Worm (Caenorhabditis elegans): ENCODE results near the gene F20D6.2.

Gene F20D6.2

DNA sequence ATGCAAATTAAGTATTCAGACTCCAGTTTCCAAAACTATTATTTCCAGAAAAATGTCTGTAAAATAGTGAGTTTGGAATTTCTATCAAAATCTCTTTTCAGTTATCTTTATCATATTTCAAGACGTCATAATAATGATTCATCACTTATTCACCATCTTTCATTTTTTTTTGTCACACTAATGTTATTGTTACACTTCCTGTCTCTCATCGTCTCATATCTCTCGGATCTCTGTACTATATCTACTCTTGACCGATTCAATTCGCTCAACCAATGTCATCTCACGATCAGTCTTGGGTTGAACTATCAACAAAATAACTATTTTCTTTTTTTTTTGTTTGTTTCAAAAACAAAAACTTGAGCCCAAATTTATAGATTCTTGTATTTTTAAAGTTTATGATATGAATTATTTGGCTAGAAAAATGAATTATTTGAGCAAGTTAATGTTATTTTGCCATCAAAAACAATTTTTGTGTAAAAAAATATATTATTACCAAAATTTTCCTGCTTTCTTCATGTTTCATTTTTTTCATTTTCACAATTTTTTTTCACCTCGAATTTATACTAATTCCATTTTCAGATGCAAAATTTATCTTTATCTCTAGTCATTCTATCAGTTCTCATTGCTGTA, 15.5 kb downstream of the F20D6.2 start, which contains the start of gene cri-2:
Gene cri-2 (plus strand): TSS at position 580 of the 630 bp plus-strand sequence.
- TF ChIP-seq pha-4 (tag; optimal IDR thresholded peaks at IDR 0.05) (no peak), elt-2 (tag; optimal IDR thresholded peaks at IDR 0.05) (no peak), ceh-48 (tag; optimal IDR thresholded peaks at IDR 0.05) (no peak), fkh-6 (tag; optimal IDR thresholded peaks at IDR 0.05) (no peak), pha-2 (tag; optimal IDR thresholded peaks at IDR 0.05) (no peak), pat-9 (tag; optimal IDR thresholded peaks at IDR 0.05) (no peak), pax-1 (tag; optimal IDR thresholded peaks at IDR 0.05) (no peak), K09A11.1 (tag; optimal IDR thresholded peaks at IDR 0.05; ENCODE audit: insufficient read depth) (no peak), hlh-15 (tag; optimal IDR thresholded peaks at IDR 0.05) (no peak), ceh-6 (GFP tag; optimal IDR thresholded peaks at IDR 0.05) (no peak), hlh-6 (tag; optimal IDR thresholded peaks at IDR 0.05) (no peak), nfya-1 (tag; optimal IDR thresholded peaks at IDR 0.05) (no peak), dve-1 (tag; optimal IDR thresholded peaks at IDR 0.05) (no peak), ceh-9 (tag; optimal IDR thresholded peaks at IDR 0.05) (no peak), hlh-13 (GFP tag; optimal IDR thresholded peaks at IDR 0.05) (no peak), unc-55 (GFP tag; optimal IDR thresholded peaks at IDR 0.05) (no peak), eyg-1 (tag; optimal IDR thresholded peaks at IDR 0.05) (no peak), ceh-14 (tag; optimal IDR thresholded peaks at IDR 0.05) (no peak), unc-42 (tag; optimal IDR thresholded peaks at IDR 0.05) (no peak)

DNA sequence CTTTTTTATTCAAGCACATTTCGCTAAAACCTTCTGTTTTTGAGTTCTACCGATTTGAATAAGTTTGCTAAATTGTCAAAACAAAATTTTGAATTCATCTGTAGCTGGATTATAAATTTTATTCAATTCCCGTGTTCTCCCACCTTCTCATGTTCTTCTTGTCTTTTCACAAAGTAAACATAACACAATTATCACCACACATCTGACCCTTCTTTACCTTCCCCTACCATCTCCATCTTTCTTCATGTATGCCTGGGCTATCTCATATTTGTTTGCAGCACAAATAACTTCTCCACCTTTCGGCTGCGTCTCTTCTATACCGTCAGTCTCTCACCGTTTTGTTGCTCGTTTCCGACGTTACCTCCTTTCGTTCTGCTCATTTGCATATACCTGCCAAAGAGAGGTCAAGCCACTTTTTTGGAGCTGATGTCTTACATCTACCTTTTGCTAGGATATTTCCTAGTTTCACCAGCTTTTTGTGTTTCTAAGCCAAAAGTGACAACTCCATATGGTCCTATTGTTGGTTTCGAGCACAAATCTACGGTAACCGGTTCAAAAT, 17.3 kb downstream of the F20D6.2 start, which contains the start of gene cest-17:
Gene cest-17 (plus strand): TSS at position 248 of the 559 bp plus-strand sequence.
- TF ChIP-seq hlh-15 (tag; optimal IDR thresholded peaks at IDR 0.05) (no peak), tbx-2 (tag; optimal IDR thresholded peaks at IDR 0.05) (peak; percentile 20), K02D7.2 (tag; optimal IDR thresholded peaks at IDR 0.05) (no peak)

DNA sequence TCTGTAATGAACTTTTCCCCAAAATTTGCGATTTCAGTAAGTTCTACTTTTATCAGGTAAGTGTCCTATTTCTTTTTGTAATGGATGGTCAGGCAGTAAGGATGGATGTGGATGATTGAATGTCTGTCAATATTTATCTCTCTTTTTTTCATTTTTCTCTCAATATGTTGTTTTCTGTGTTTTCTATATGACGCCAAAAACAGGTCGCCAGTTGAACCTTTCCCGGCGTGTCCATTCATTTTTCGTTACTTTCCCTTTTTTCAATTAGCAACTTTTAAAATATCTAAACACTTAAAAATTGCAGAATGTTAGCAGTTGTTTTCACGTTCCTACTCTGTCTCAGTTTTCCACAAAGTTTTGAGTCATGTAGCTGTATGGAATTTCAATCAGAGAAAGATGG, 21.1 kb downstream of the F20D6.2 start, which contains the start of gene timp-1:
Gene timp-1 (plus strand): TSS at position 305 of the 400 bp plus-strand sequence.
- no peak for TF ChIP-seq che-1 (tag; optimal IDR thresholded peaks at IDR 0.05)
- TF ChIP-seq hlh-8 (tag; optimal IDR thresholded peaks at IDR 0.05), result no peak
- TF ChIP-seq ets-4 (tag; optimal IDR thresholded peaks at IDR 0.05), result no peak
- TF ChIP-seq tbx-7 (tag; optimal IDR thresholded peaks at IDR 0.05), result no peak
- TF ChIP-seq F13H6.1 (tag; optimal IDR thresholded peaks at IDR 0.05), result no peak
- no peak for TF ChIP-seq elt-2 (tag; optimal IDR thresholded peaks at IDR 0.05)
- TF ChIP-seq ttx-3 (tag; optimal IDR thresholded peaks at IDR 0.05), result no peak
- no peak for TF ChIP-seq pax-1 (tag; optimal IDR thresholded peaks at IDR 0.05)
- TF ChIP-seq ceh-19 (GFP tag; optimal IDR thresholded peaks at IDR 0.05), result no peak
- TF ChIP-seq pqm-1 (tag; optimal IDR thresholded peaks at IDR 0.05), result no peak
- TF ChIP-seq sdc-2 (tag; optimal IDR thresholded peaks at IDR 0.05), result no peak
- no peak for TF ChIP-seq ceh-9 (tag; optimal IDR thresholded peaks at IDR 0.05)
- TF ChIP-seq nfya-1 (tag; optimal IDR thresholded peaks at IDR 0.05), result no peak
- TF ChIP-seq nhr-11 (tag; optimal IDR thresholded peaks at IDR 0.05), result no peak
- no peak for TF ChIP-seq ref-2 (tag; optimal IDR thresholded peaks at IDR 0.05)
- TF ChIP-seq sox-4 (tag; optimal IDR thresholded peaks at IDR 0.05), result no peak
- no peak for TF ChIP-seq dmd-4 (tag; optimal IDR thresholded peaks at IDR 0.05; ENCODE audit: borderline replicate concordance)
- TF ChIP-seq tbx-2 (tag; optimal IDR thresholded peaks at IDR 0.05), result no peak
- TF ChIP-seq elt-4 (tag; optimal IDR thresholded peaks at IDR 0.05), result no peak

DNA sequence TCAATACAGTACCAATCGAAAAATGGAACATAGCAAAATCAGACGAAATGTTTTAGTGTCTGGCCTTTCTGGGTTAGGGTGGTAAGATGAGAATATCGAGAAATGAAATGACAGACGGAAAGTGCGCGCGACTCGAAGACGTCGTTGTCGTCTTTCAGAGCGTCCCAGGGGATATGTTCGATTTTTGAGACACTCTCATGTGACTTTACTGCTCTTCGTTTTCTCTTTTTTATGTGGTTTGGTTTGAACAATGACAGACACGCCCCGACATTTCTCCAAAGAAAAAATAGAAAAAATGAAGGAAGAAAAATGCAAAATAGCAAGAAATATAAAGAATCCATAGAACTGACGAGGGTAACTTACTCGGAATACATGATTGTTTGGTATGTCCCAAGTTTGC, 24.7 kb downstream of the F20D6.2 start:
- TF ChIP-seq nhr-232 (tag; optimal IDR thresholded peaks at IDR 0.05), result no peak
- no peak for TF ChIP-seq odd-2 (tag; optimal IDR thresholded peaks at IDR 0.05)
- no peak for TF ChIP-seq unc-55 (GFP tag; optimal IDR thresholded peaks at IDR 0.05)
